Worm (Caenorhabditis elegans) whole organism, late embryonic: ENCODE data around the gene C09B8.4.

Experiments
- ama-1 ChIP-seq: fragments of 150-350 bp; optimal IDR thresholded peaks from 2 replicates; lab custom pipeline; 2014
- ceh-19 ChIP-seq: fragments of 200-800 bp; sonication (Bioruptor generic); optimal IDR thresholded peaks from 2 replicates; lab custom pipeline; 2018; ENCODE audit warnings: mild to moderate bottlenecking, missing genetic modification characterization, missing compliant biosample characterization
- ceh-9 ChIP-seq: sonication (generic microtip); optimal IDR thresholded peaks from 2 replicates; lab custom pipeline; 2016; ENCODE audit warnings: mild to moderate bottlenecking, missing genetic modification characterization, inconsistent platforms, missing compliant biosample characterization
- elt-2 ChIP-seq: sonication (generic microtip); optimal IDR thresholded peaks from 2 replicates; lab custom pipeline; 2016; ENCODE audit warnings: missing genetic modification reagents, missing genetic modification characterization, missing compliant biosample characterization
- eyg-1 ChIP-seq: sonication (generic microtip); optimal IDR thresholded peaks from 2 replicates; lab custom pipeline; 2016; ENCODE audit warnings: missing genotype, missing genetic modification characterization, missing compliant biosample characterization
- nhr-232 ChIP-seq: sonication (generic microtip); optimal IDR thresholded peaks from 2 replicates; lab custom pipeline; 2016; ENCODE audit warnings: missing genetic modification characterization, missing compliant biosample characterization
- pag-3 ChIP-seq: sonication (generic microtip); optimal IDR thresholded peaks from 2 replicates; lab custom pipeline; 2016; ENCODE audit warnings: missing compliant biosample characterization, missing genetic modification characterization, borderline replicate concordance
- rnt-1 ChIP-seq: sonication (generic microtip); optimal IDR thresholded peaks from 2 replicates; lab custom pipeline; 2016; ENCODE audit warnings: missing genetic modification characterization, missing compliant biosample characterization
- sdc-2 ChIP-seq: sonication (generic microtip); optimal IDR thresholded peaks from 2 replicates; lab custom pipeline; 2016; ENCODE audit warnings: missing genotype, missing genetic modification characterization, missing compliant biosample characterization
- ttx-3 ChIP-seq: sonication (generic microtip); optimal IDR thresholded peaks from 2 replicates; lab custom pipeline; 2016; ENCODE audit warnings: missing genetic modification reagents, missing genetic modification characterization, missing compliant biosample characterization
- unc-55 ChIP-seq: sonication (generic microtip); optimal IDR thresholded peaks from 2 replicates; lab custom pipeline; 2017; ENCODE audit warnings: missing biosample characterization, missing genetic modification reagents, missing genetic modification characterization

ce11 chrX:6041094-6041441, 21.3 kb upstream of the C09B8.4 start:
- TF ChIP-seq ceh-9 (tag; lab: Kevin White, UChicago) (no peak), rnt-1 (no peak), ama-1 (lab: Kevin White, UChicago) (no peak), elt-2 (tag; lab: Kevin White, UChicago) (no peak), unc-55 (GFP tag; lab: Kevin White, UChicago) (no peak), nhr-232 (tag; lab: Kevin White, UChicago) (no peak), eyg-1 (no peak), ceh-19 (GFP tag; lab: Kevin White, UChicago) (no peak), pag-3 (tag; lab: Kevin White, UChicago) (no peak), sdc-2 (tag; lab: Kevin White, UChicago) (no peak), ttx-3 (tag; lab: Kevin White, UChicago) (no peak)
